Fruit fly (Drosophila melanogaster) whole organism, embryonic: Measurements from ENCODE around the gene RabX6.

Experiments
- Atf6 ChIP-seq: fragments of 200-800 bp; sonication (Bioruptor generic); IDR thresholded peaks from 2 replicates; pipeline ENCODE4 v1.3.6; 2022; ENCODE audit warnings: missing biosample characterization, missing genetic modification characterization
- Blimp-1 ChIP-seq: fragments of 200-800 bp; sonication (Bioruptor generic); optimal IDR thresholded peaks from 3 replicates; lab custom pipeline; 2018; ENCODE audit warnings: missing biosample characterization, missing genetic modification characterization, mild to moderate bottlenecking, moderate library complexity, missing genetic modification reagents
- CG11456 ChIP-seq: fragments of 200-800 bp; sonication (Bioruptor generic); IDR thresholded peaks from 3 replicates; pipeline ENCODE4 v1.3.6; 2022; ENCODE audit warnings: missing biosample characterization, missing genetic modification characterization
- CG1233 ChIP-seq: fragments of 200-800 bp; sonication (Bioruptor generic); optimal IDR thresholded peaks from 4 replicates; lab custom pipeline; 2018; ENCODE audit warnings: missing biosample characterization, mild to moderate bottlenecking, missing genetic modification characterization
- CG13287 ChIP-seq: fragments of 200-800 bp; sonication (Bioruptor generic); IDR thresholded peaks from 2 replicates; pipeline ENCODE4 v1.3.6; 2022; ENCODE audit warnings: missing biosample characterization, missing genetic modification characterization; ENCODE audit not compliant: partially characterized antibody
- CG13424 ChIP-seq: fragments of 200-800 bp; sonication (Bioruptor generic); optimal IDR thresholded peaks from 2 replicates; lab custom pipeline; 2019; ENCODE audit warnings: missing biosample characterization, mild to moderate bottlenecking, missing genetic modification characterization, moderate library complexity
- CG13624 ChIP-seq: fragments of 200-800 bp; sonication (Bioruptor generic); optimal IDR thresholded peaks from 2 replicates; lab custom pipeline; 2016; ENCODE audit warnings: missing biosample characterization, missing genetic modification characterization
- CG1647 ChIP-seq: fragments of 200-800 bp; sonication (Bioruptor generic); optimal IDR thresholded peaks from 3 replicates; lab custom pipeline; 2016; ENCODE audit warnings: missing biosample characterization, missing genetic modification characterization
- CG2129 ChIP-seq: fragments of 200-800 bp; sonication (Bioruptor generic); IDR thresholded peaks from 2 replicates; pipeline ENCODE4 v1.3.6; 2022; ENCODE audit warnings: missing biosample characterization, missing genetic modification characterization; ENCODE audit not compliant: partially characterized antibody
- CG2712 ChIP-seq: fragments of 200-800 bp; optimal IDR thresholded peaks from 3 replicates; lab custom pipeline; 2019; ENCODE audit warnings: missing biosample characterization, mild to moderate bottlenecking, missing genetic modification characterization, moderate library complexity
- CG30431 ChIP-seq: fragments of 200-800 bp; sonication (Bioruptor generic); optimal IDR thresholded peaks from 2 replicates; lab custom pipeline; 2017; ENCODE audit warnings: missing biosample characterization, missing genetic modification characterization
- CG3407 ChIP-seq: fragments of 200-800 bp; sonication (Bioruptor generic); optimal IDR thresholded peaks from 2 replicates; lab custom pipeline; 2018; ENCODE audit warnings: missing biosample characterization, mild to moderate bottlenecking, missing genetic modification characterization
- CG43689 ChIP-seq: fragments of 200-800 bp; sonication (Bioruptor generic); IDR thresholded peaks from 2 replicates; pipeline ENCODE4 v1.3.6; 2022; ENCODE audit warnings: missing biosample characterization, missing genetic modification characterization
- CG4730 ChIP-seq: fragments of 200-800 bp; sonication (Bioruptor generic); IDR thresholded peaks from 2 replicates; pipeline ENCODE4 v1.3.6; 2022; ENCODE audit warnings: missing biosample characterization, missing genetic modification characterization
- CG6254 ChIP-seq: fragments of 200-800 bp; sonication (Bioruptor generic); optimal IDR thresholded peaks from 3 replicates; lab custom pipeline; 2017; ENCODE audit warnings: mild to moderate bottlenecking, missing biosample characterization, missing genetic modification reagents, missing genetic modification characterization
- CG7357 ChIP-seq: fragments of 200-800 bp; sonication (Bioruptor generic); IDR thresholded peaks from 3 replicates; pipeline ENCODE4 v1.3.6; 2022; ENCODE audit warnings: missing biosample characterization, missing genetic modification characterization
- CG7745 ChIP-seq: fragments of 200-800 bp; sonication (Bioruptor generic); optimal IDR thresholded peaks from 2 replicates; lab custom pipeline; 2018; ENCODE audit warnings: missing biosample characterization, mild to moderate bottlenecking, missing genetic modification characterization, moderate library complexity
- CG7839 ChIP-seq: fragments of 200-800 bp; sonication (Bioruptor generic); optimal IDR thresholded peaks from 3 replicates; lab custom pipeline; 2018; ENCODE audit warnings: missing biosample characterization, mild to moderate bottlenecking, missing genetic modification characterization, moderate library complexity
- CG7963 ChIP-seq: fragments of 200-800 bp; sonication (Bioruptor generic); IDR thresholded peaks from 3 replicates; pipeline ENCODE4 v1.3.6; 2022; ENCODE audit warnings: missing biosample characterization, missing genetic modification characterization; ENCODE audit not compliant: partially characterized antibody
- CG8765 ChIP-seq: fragments of 200-800 bp; sonication (Bioruptor generic); IDR thresholded peaks from 2 replicates; pipeline ENCODE4 v1.3.6; 2022; ENCODE audit warnings: missing biosample characterization, missing genetic modification characterization
- CTCF ChIP-seq: fragments of 200-800 bp; sonication (Bioruptor generic); optimal IDR thresholded peaks from 2 replicates; lab custom pipeline; 2017; ENCODE audit warnings: missing biosample characterization, mild to moderate bottlenecking, missing genetic modification characterization, moderate library complexity
- Dip3 ChIP-seq: fragments of 200-800 bp; sonication (Bioruptor generic); optimal IDR thresholded peaks from 3 replicates; lab custom pipeline; 2016; ENCODE audit warnings: missing biosample characterization, missing genetic modification characterization
- HLHmδ ChIP-seq: fragments of 200-800 bp; sonication (Bioruptor generic); optimal IDR thresholded peaks from 2 replicates; lab custom pipeline; 2018; ENCODE audit warnings: missing biosample characterization, mild to moderate bottlenecking, missing genetic modification characterization, moderate library complexity
- Lhr ChIP-seq: fragments of 200-800 bp; sonication (Bioruptor generic); optimal IDR thresholded peaks from 3 replicates; lab custom pipeline; 2017; ENCODE audit warnings: mild to moderate bottlenecking, missing biosample characterization, missing genetic modification reagents, missing genetic modification characterization
- MESR4 ChIP-seq: fragments of 200-800 bp; sonication (Bioruptor generic); optimal IDR thresholded peaks from 2 replicates; lab custom pipeline; 2018; ENCODE audit warnings: missing biosample characterization, mild to moderate bottlenecking, missing genetic modification characterization, moderate library complexity
- Optix ChIP-seq: fragments of 200-800 bp; sonication (Bioruptor generic); IDR thresholded peaks from 3 replicates; pipeline ENCODE4 v1.3.6; 2022; ENCODE audit warnings: missing biosample characterization, missing genetic modification characterization
- TFAM ChIP-seq: fragments of 200-800 bp; sonication (Bioruptor generic); optimal IDR thresholded peaks from 2 replicates; lab custom pipeline; 2017; ENCODE audit warnings: missing biosample characterization, missing genetic modification characterization, inconsistent platforms
- chn ChIP-seq: fragments of 200-800 bp; sonication (Bioruptor generic); optimal IDR thresholded peaks from 2 replicates; lab custom pipeline; 2016; ENCODE audit warnings: missing biosample characterization, missing genetic modification characterization
- dmrt11E ChIP-seq: fragments of 200-800 bp; sonication (Bioruptor generic); optimal IDR thresholded peaks from 3 replicates; lab custom pipeline; 2018; ENCODE audit warnings: missing biosample characterization, mild to moderate bottlenecking, missing genetic modification characterization, moderate library complexity
- fu2 ChIP-seq: fragments of 200-800 bp; sonication (Bioruptor generic); optimal IDR thresholded peaks from 2 replicates; lab custom pipeline; 2016; ENCODE audit warnings: missing biosample characterization, missing genetic modification characterization
- gce ChIP-seq: fragments of 200-800 bp; sonication (Bioruptor generic); IDR thresholded peaks from 3 replicates; pipeline ENCODE4 v1.3.6; 2022; ENCODE audit warnings: missing biosample characterization, missing genetic modification characterization
- grau ChIP-seq: fragments of 200-800 bp; optimal IDR thresholded peaks from 3 replicates; lab custom pipeline; 2019; ENCODE audit warnings: missing biosample characterization, mild to moderate bottlenecking, missing genetic modification characterization, moderate library complexity
- hkb ChIP-seq, 2 experiments: fragments of 200-800 bp in 1 of 2; fragments of >200 bp in 1 of 2; sonication (Bioruptor generic) in 1 of 2; IDR thresholded peaks in 1 of 2; optimal IDR thresholded peaks in 1 of 2; 2 replicates each; pipeline versions ENCODE4 v1.3.6 to Lab custom; 2017 to 2022; ENCODE audit warnings: missing biosample characterization in 1 of 2, missing genetic modification characterization in 1 of 2
- jigr1 ChIP-seq: fragments of 200-800 bp; sonication (Bioruptor generic); IDR thresholded peaks from 3 replicates; pipeline ENCODE4 v1.3.6; 2022; ENCODE audit warnings: missing biosample characterization, missing genetic modification characterization
- jing ChIP-seq: fragments of 200-800 bp; sonication (Bioruptor generic); optimal IDR thresholded peaks from 2 replicates; lab custom pipeline; 2018; ENCODE audit warnings: missing biosample characterization, mild to moderate bottlenecking, missing genetic modification characterization
- lola ChIP-seq, 3 experiments: fragments of >200 bp in 2 of 3; fragments of 200-800 bp in 1 of 3; sonication (Bioruptor generic) in 1 of 3; optimal IDR thresholded peaks; 2 replicates each; lab custom pipeline; 2017 to 2019; ENCODE audit warnings: missing biosample characterization in 3 of 3, missing genetic modification characterization in 3 of 3, mild to moderate bottlenecking in 1 of 3, moderate library complexity in 1 of 3
- nerfin-2 ChIP-seq: fragments of 200-800 bp; sonication (Bioruptor generic); IDR thresholded peaks from 2 replicates; pipeline ENCODE4 v1.3.6; 2022; ENCODE audit warnings: missing biosample characterization, missing genetic modification characterization; ENCODE audit not compliant: partially characterized antibody
- otp ChIP-seq: fragments of 200-800 bp; sonication (Bioruptor generic); IDR thresholded peaks from 3 replicates; pipeline ENCODE4, ENCODE4 v1.3.6; 2022; ENCODE audit warnings: missing biosample characterization, missing genetic modification characterization
- run ChIP-seq: fragments of 200-800 bp; sonication (Bioruptor generic); optimal IDR thresholded peaks from 3 replicates; lab custom pipeline; 2018; ENCODE audit warnings: missing biosample characterization, mild to moderate bottlenecking, missing genetic modification characterization
- salm ChIP-seq: fragments of 200-800 bp; sonication (Bioruptor generic); optimal IDR thresholded peaks from 2 replicates; lab custom pipeline; 2018; ENCODE audit warnings: missing biosample characterization, mild to moderate bottlenecking, missing genetic modification characterization
- slp2 ChIP-seq: fragments of 200-800 bp; sonication (Bioruptor generic); optimal IDR thresholded peaks from 2 replicates; lab custom pipeline; 2016; ENCODE audit warnings: missing biosample characterization, missing genetic modification characterization
- ssp ChIP-seq: fragments of 200-800 bp; sonication (Bioruptor generic); IDR thresholded peaks from 2 replicates; pipeline ENCODE4 v1.3.6; 2022; ENCODE audit warnings: missing biosample characterization, missing genetic modification characterization
- stc ChIP-seq: fragments of 200-800 bp; sonication (Bioruptor generic); IDR thresholded peaks from 2 replicates; pipeline ENCODE4 v1.3.6; 2022; ENCODE audit warnings: missing biosample characterization, missing genetic modification characterization
- tll ChIP-seq, 2 experiments: fragments of 200-800 bp in 1 of 2; fragments of >200 bp in 1 of 2; sonication (Bioruptor generic) in 1 of 2; optimal IDR thresholded peaks; 2 replicates each; lab custom pipeline; 2017 to 2019; ENCODE audit warnings: missing biosample characterization in 2 of 2, missing genetic modification characterization in 2 of 2, mild to moderate bottlenecking in 1 of 2, moderate library complexity in 1 of 2
- tna ChIP-seq: fragments of 200-800 bp; sonication (Bioruptor generic); IDR thresholded peaks from 2 replicates; pipeline ENCODE4 v1.3.6; 2022; ENCODE audit warnings: missing biosample characterization, missing genetic modification characterization; ENCODE audit not compliant: partially characterized antibody
- tx ChIP-seq: fragments of 200-800 bp; sonication (Bioruptor generic); optimal IDR thresholded peaks from 2 replicates; lab custom pipeline; 2016; ENCODE audit warnings: missing biosample characterization, missing genetic modification characterization
- vfl ChIP-seq: fragments of 200-800 bp; sonication (Bioruptor generic); optimal IDR thresholded peaks from 2 replicates; lab custom pipeline; 2016; ENCODE audit warnings: missing biosample characterization, missing genetic modification characterization
- vvl ChIP-seq: fragments of 200-800 bp; sonication (Bioruptor generic); IDR thresholded peaks from 2 replicates; pipeline ENCODE4 v1.3.6; 2022; ENCODE audit warnings: missing biosample characterization, missing genetic modification characterization
- z ChIP-seq: fragments of 200-800 bp; sonication (Bioruptor generic); IDR thresholded peaks from 3 replicates; pipeline ENCODE4 v1.3.6; 2022; ENCODE audit warnings: missing biosample characterization, missing genetic modification characterization
- zfh2 ChIP-seq: fragments of 200-800 bp; sonication (Bioruptor generic); optimal IDR thresholded peaks from 2 replicates; lab custom pipeline; 2016; ENCODE audit warnings: missing biosample characterization, missing genetic modification characterization

RabX6 gene

dm6 chr3L:654019-654418 lies 36.3 kb upstream of the RabX6 start, which contains the start of the genes MED30 and Rev1 (continued):
- peak; percentile 17 for TF ChIP-seq CG7745 (tag; lab: Kevin White, UChicago)
- no peak for TF ChIP-seq CG7963 (GFP tag; lab: Robert Waterston, UW)
- peak; percentile 19; the same call in 1 of the 2 replicates for TF ChIP-seq tna
- peak; percentile 84 for TF ChIP-seq CG4730 (GFP tag; lab: Robert Waterston, UW)
- TF ChIP-seq CG13287 (GFP tag; lab: Robert Waterston, UW), result peak; percentile 75
- TF ChIP-seq CG13624 (GFP tag; lab: Kevin White, UChicago), result peak; percentile 98
- peak; percentile 96 for TF ChIP-seq chn
- peak; percentile 86 for TF ChIP-seq CG30431 (GFP tag; lab: Kevin White, UChicago)
- peak; percentile 98 for TF ChIP-seq zfh2 (GFP tag; lab: Kevin White, UChicago)
- TF ChIP-seq CG43689 (GFP tag; lab: Robert Waterston, UW), result no peak; the same call in 1 of the 2 replicates
- peak; percentile 77 for TF ChIP-seq Lhr
- peak; percentile 73 for TF ChIP-seq MESR4 (GFP tag; lab: Kevin White, UChicago)
- peak; percentile 97 for TF ChIP-seq vfl (GFP tag; lab: Kevin White, UChicago)
- TF ChIP-seq hkb (optimal IDR thresholded peaks at IDR 0.05; lab: Kevin White, UChicago), result peak; percentile 16
- peak; percentile 91 for TF ChIP-seq hkb (GFP tag; IDR thresholded peaks at IDR 0.05; lab: Robert Waterston, UW)
- TF ChIP-seq Blimp-1 (GFP tag; lab: Kevin White, UChicago), result peak; percentile 87
- TF ChIP-seq CG13424 (tag; lab: Kevin White, UChicago), result peak; percentile 94
- TF ChIP-seq jigr1 (GFP tag; lab: Robert Waterston, UW), result 0 out of 3 replicates have a peak, but pooled peaks have one; percentile 6
- TF ChIP-seq CG6254, result peak; percentile 71
- peak; percentile 95 for TF ChIP-seq slp2 (GFP tag; lab: Kevin White, UChicago)
- peak in 1 of 2 experiments; percentile 49 for TF ChIP-seq tll (GFP tag; optimal IDR thresholded peaks at IDR 0.05; lab: Kevin White, UChicago)
- TF ChIP-seq Optix, result peak; percentile 75
- peak; percentile 97 for TF ChIP-seq tx (GFP tag; lab: Kevin White, UChicago)
- peak; percentile 77 for TF ChIP-seq dmrt11E (tag; lab: Kevin White, UChicago)
- peak; percentile 92 for TF ChIP-seq grau (tag; lab: Kevin White, UChicago)
- peak; percentile 83 for TF ChIP-seq vvl
- peak; percentile 76 for TF ChIP-seq CG7357 (GFP tag; lab: Robert Waterston, UW)
- peak in 1 of 3 experiments; percentile 83 for TF ChIP-seq lola (GFP tag; optimal IDR thresholded peaks at IDR 0.05; lab: Kevin White, UChicago)
- TF ChIP-seq TFAM (GFP tag; lab: Kevin White, UChicago), result peak; percentile 30
- peak; percentile 83 for TF ChIP-seq stc (GFP tag; lab: Robert Waterston, UW)
- peak; percentile 74 for TF ChIP-seq run
- TF ChIP-seq CTCF (GFP tag; lab: Kevin White, UChicago), result peak; percentile 48
- peak; percentile 81 for TF ChIP-seq salm
- peak; percentile 73 for TF ChIP-seq CG3407 (GFP tag; lab: Kevin White, UChicago)
- TF ChIP-seq CG11456 (GFP tag; lab: Robert Waterston, UW), result peak; percentile 86
- TF ChIP-seq fu2 (GFP tag; lab: Kevin White, UChicago), result peak; percentile 97
- peak; percentile 88 for TF ChIP-seq otp (GFP tag; lab: Robert Waterston, UW)
- peak; percentile 80 for TF ChIP-seq gce (GFP tag; lab: Robert Waterston, UW)
- TF ChIP-seq z (GFP tag; lab: Robert Waterston, UW), result no peak
- peak; percentile 95 for TF ChIP-seq CG1647 (GFP tag; lab: Kevin White, UChicago)
- TF ChIP-seq Dip3, result peak; percentile 97
- TF ChIP-seq HLHmδ (GFP tag; lab: Kevin White, UChicago), result no peak
- peak; percentile 81 for TF ChIP-seq jing (GFP tag; lab: Kevin White, UChicago)
- peak; percentile 92 for TF ChIP-seq CG7839
- TF ChIP-seq Atf6 (GFP tag; lab: Robert Waterston, UW), result peak; percentile 91
- no peak for TF ChIP-seq CG2129 (GFP tag; lab: Robert Waterston, UW)
- TF ChIP-seq nerfin-2 (GFP tag; lab: Robert Waterston, UW), result peak; percentile 47; the same call in 1 of the 2 replicates
- peak; percentile 92 for TF ChIP-seq CG2712 (tag; lab: Kevin White, UChicago)
- TF ChIP-seq CG8765, result peak; percentile 80
- peak; percentile 87 for TF ChIP-seq CG1233
- TF ChIP-seq ssp (GFP tag; lab: Robert Waterston, UW), result peak; percentile 80
